Fruit fly (Drosophila melanogaster): ENCODE data around the gene ND-13B.

Gene ND-13B

dm6 chr3L:10738347-10739108 is 44.6 kb upstream of the ND-13B start (continued):
- TF ChIP-seq exex (tag; optimal IDR thresholded peaks at IDR 0.05) (peak; percentile 33), caup (GFP tag; optimal IDR thresholded peaks at IDR 0.05; ENCODE audit: severe bottlenecking) (peak; percentile 81), sob (GFP tag; IDR thresholded peaks at IDR 0.05) (peak; percentile 80), Hr3 (GFP tag; optimal IDR thresholded peaks at IDR 0.05) (peak; percentile 82), CG5953 (GFP tag; IDR thresholded peaks at IDR 0.05) (peak; percentile 57; the same call in 1 of the 2 replicates), abd-A (tag; optimal IDR thresholded peaks at IDR 0.05) (peak; percentile 91), CG13424 (tag; optimal IDR thresholded peaks at IDR 0.05) (peak; percentile 89), Opbp (GFP tag; IDR thresholded peaks at IDR 0.05; ENCODE audit: partially characterized antibody) (no peak), btn (GFP tag; optimal IDR thresholded peaks at IDR 0.05) (no peak), chif (GFP tag; optimal IDR thresholded peaks at IDR 0.05) (peak in 1 of 2 experiments; percentile 27), peb (GFP tag; IDR thresholded peaks at IDR 0.05) (no peak; the same call in 1 of the 2 replicates), Neu2 (GFP tag; optimal IDR thresholded peaks at IDR 0.05; ENCODE audit: borderline replicate concordance) (no peak), CG1792 (GFP tag; optimal IDR thresholded peaks at IDR 0.05) (no peak), Hsf (GFP tag; optimal IDR thresholded peaks at IDR 0.05) (peak; percentile 35), CG7271 (tag; optimal IDR thresholded peaks at IDR 0.05) (peak; percentile 24), bigmax (GFP tag; optimal IDR thresholded peaks at IDR 0.05) (no peak), pum (GFP tag; optimal IDR thresholded peaks at IDR 0.05) (peak; percentile 13), CG6254 (GFP tag; optimal IDR thresholded peaks at IDR 0.05) (peak; percentile 18), Gsc (GFP tag; IDR thresholded peaks at IDR 0.05) (no peak), Xrp1 (GFP tag; IDR thresholded peaks at IDR 0.05) (peak; percentile 85), CG6654 (GFP tag; optimal IDR thresholded peaks at IDR 0.05) (peak; percentile 56), CG12236 (GFP tag; optimal IDR thresholded peaks at IDR 0.05) (no peak), Side (GFP tag; optimal IDR thresholded peaks at IDR 0.05) (no peak), CG8924 (tag; optimal IDR thresholded peaks at IDR 0.05) (peak; percentile 95), CG6791 (GFP tag; IDR thresholded peaks at IDR 0.05; ENCODE audit: partially characterized antibody) (no peak), Dbx (GFP tag; IDR thresholded peaks at IDR 0.05) (peak; percentile 79), CG13624 (GFP tag; optimal IDR thresholded peaks at IDR 0.05) (peak; percentile 24), psq (GFP tag; optimal IDR thresholded peaks at IDR 0.05) (peak; percentile 37), trh (GFP tag; optimal IDR thresholded peaks at IDR 0.05) (peak; percentile 52), TFAM (GFP tag; optimal IDR thresholded peaks at IDR 0.05) (no peak), Hr39 (optimal IDR thresholded peaks at IDR 0.05) (no peak), pita (GFP tag; optimal IDR thresholded peaks at IDR 0.05) (no peak), ftz-f1 (GFP tag; optimal IDR thresholded peaks at IDR 0.05) (no peak), Hr78 (GFP tag; optimal IDR thresholded peaks at IDR 0.05) (no peak), BtbVII (GFP tag; optimal IDR thresholded peaks at IDR 0.05) (peak; percentile 83), Lhr (GFP tag; optimal IDR thresholded peaks at IDR 0.05) (no peak), Asciz (GFP tag; optimal IDR thresholded peaks at IDR 0.05) (peak; percentile 85), CG13775 (GFP tag; optimal IDR thresholded peaks at IDR 0.05) (peak; percentile 73), trem (tag; optimal IDR thresholded peaks at IDR 0.05) (peak; percentile 74), ken (GFP tag; IDR thresholded peaks at IDR 0.05) (peak; percentile 40; the same call in 2 of the 3 replicates), CG18476 (GFP tag; optimal IDR thresholded peaks at IDR 0.05) (no peak), ro (GFP tag; IDR thresholded peaks at IDR 0.05) (peak; percentile 71; the same call in 1 of the 2 replicates), CG17186 (GFP tag; optimal IDR thresholded peaks at IDR 0.05) (no peak), Dad (GFP tag; optimal IDR thresholded peaks at IDR 0.05) (no peak), CG34376 (GFP tag; optimal IDR thresholded peaks at IDR 0.05) (no peak), CG4360 (GFP tag; IDR thresholded peaks at IDR 0.05) (no peak), chn (GFP tag; optimal IDR thresholded peaks at IDR 0.05) (no peak), CG16863 (GFP tag; optimal IDR thresholded peaks at IDR 0.05) (no peak), dimm (GFP tag; IDR thresholded peaks at IDR 0.05) (0 out of 2 replicates have a peak, but pooled peaks have one; percentile 45)
